Worm (Caenorhabditis elegans) whole organism, L4 larva: ENCODE results near the gene ZK262.20.
"Not testable (repeated sequence)": the region's sequence is repeated elsewhere in the genome, so short reads cannot be mapped to it uniquely, and the experiment has no call there.

ENCODE experiments used
- F26F4.8 ChIP-seq: fragments of 200-800 bp; sonication (Bioruptor generic); conservative IDR thresholded peaks from 2 replicates; pipeline ENCODE4 v1.3.6; 2022; ENCODE audit warnings: missing genetic modification characterization, missing compliant biosample characterization
- F37D6.2 ChIP-seq: sonication (generic microtip); optimal IDR thresholded peaks from 2 replicates; lab custom pipeline; 2016; ENCODE audit warnings: mild to moderate bottlenecking, missing genetic modification characterization, missing compliant biosample characterization
- T20F7.1 ChIP-seq: fragments of 200-800 bp; sonication (Bioruptor generic); optimal IDR thresholded peaks from 2 replicates; lab custom pipeline; 2018; ENCODE audit warnings: mild to moderate bottlenecking, missing genetic modification characterization, missing compliant biosample characterization
- ZK337.2 ChIP-seq: fragments of 200-800 bp; sonication (Bioruptor generic); IDR thresholded peaks from 2 replicates; pipeline ENCODE4 v1.3.6; 2022; ENCODE audit warnings: missing genetic modification reagents, missing genetic modification characterization, missing compliant biosample characterization
- aha-1 ChIP-seq: fragments of 150-350 bp; peaks from one replicate; lab custom pipeline; 2014; ENCODE audit warnings: missing biosample characterization, missing genetic modification characterization
- ama-1 ChIP-seq: fragments of 150-350 bp; optimal IDR thresholded peaks from 2 replicates; lab custom pipeline; 2014; ENCODE audit warnings: inconsistent platforms, mixed read lengths
- arid-1 ChIP-seq: fragments of 200-800 bp; sonication (Bioruptor generic); conservative IDR thresholded peaks from 2 replicates; pipeline ENCODE4 v1.3.6; 2022; ENCODE audit warnings: missing genetic modification reagents, missing genetic modification characterization, missing compliant biosample characterization
- attf-4 ChIP-seq: sonication (generic microtip); optimal IDR thresholded peaks from 3 replicates; lab custom pipeline; 2017; ENCODE audit warnings: missing biosample characterization, missing genetic modification characterization
- ceh-28 ChIP-seq: fragments of 150-350 bp; optimal IDR thresholded peaks from 2 replicates; lab custom pipeline; 2014; ENCODE audit warnings: missing biosample characterization, missing genetic modification reagents, missing genetic modification characterization
- ceh-32 ChIP-seq: sonication (generic microtip); optimal IDR thresholded peaks from 2 replicates; lab custom pipeline; 2016; ENCODE audit warnings: mild to moderate bottlenecking, missing genetic modification characterization, missing compliant biosample characterization; ENCODE audit not compliant: poor library complexity
- ceh-44 ChIP-seq: fragments of 200-800 bp; sonication (Bioruptor generic); IDR thresholded peaks from 2 replicates; pipeline ENCODE4 v1.3.6; 2022; ENCODE audit warnings: missing genetic modification reagents, missing genetic modification characterization, missing compliant biosample characterization
- daf-12 ChIP-seq: fragments of 150-350 bp; optimal IDR thresholded peaks from 2 replicates; lab custom pipeline; 2014; ENCODE audit warnings: missing biosample characterization, missing genetic modification reagents, missing genetic modification characterization
- daf-19 ChIP-seq: fragments of 200-800 bp; sonication (Bioruptor generic); conservative IDR thresholded peaks from 2 replicates; pipeline ENCODE4 v1.3.6; 2022; ENCODE audit warnings: missing genetic modification characterization, missing compliant biosample characterization
- dmd-6 ChIP-seq: fragments of 200-800 bp; sonication (Bioruptor generic); IDR thresholded peaks from 2 replicates; pipeline ENCODE4 v1.3.6; 2022; ENCODE audit warnings: missing genetic modification reagents, missing genetic modification characterization, missing compliant biosample characterization
- dmd-9 ChIP-seq: fragments of 200-800 bp; sonication (Bioruptor generic); IDR thresholded peaks from 2 replicates; pipeline ENCODE4 v1.3.6; 2022; ENCODE audit warnings: missing genetic modification reagents, missing genetic modification characterization, missing compliant biosample characterization
- egl-27 ChIP-seq: sonication (generic microtip); optimal IDR thresholded peaks from 3 replicates; lab custom pipeline; 2017; ENCODE audit warnings: missing biosample characterization, missing genetic modification reagents, missing genetic modification characterization
- hmg-1.1 ChIP-seq: fragments of 200-800 bp; sonication (Bioruptor generic); IDR thresholded peaks from 2 replicates; pipeline ENCODE4 v1.3.6; 2022; ENCODE audit warnings: missing genetic modification reagents, missing genetic modification characterization, missing compliant biosample characterization
- jun-1 ChIP-seq: fragments of 150-350 bp; optimal IDR thresholded peaks from 2 replicates; lab custom pipeline; 2014; ENCODE audit warnings: missing biosample characterization, missing genetic modification reagents, missing genetic modification characterization
- lim-7 ChIP-seq: fragments of 200-800 bp; sonication (Bioruptor generic); IDR thresholded peaks from 2 replicates; pipeline ENCODE4 v1.3.6; 2022; ENCODE audit warnings: missing genetic modification characterization, missing compliant biosample characterization
- lin-1 ChIP-seq: fragments of 200-800 bp; sonication (Bioruptor generic); IDR thresholded peaks from 2 replicates; pipeline ENCODE4 v1.3.6; 2022; ENCODE audit warnings: missing genetic modification reagents, missing genetic modification characterization, missing compliant biosample characterization
- lir-3 ChIP-seq: sonication (generic microtip); optimal IDR thresholded peaks from 2 replicates; lab custom pipeline; 2016; ENCODE audit warnings: mild to moderate bottlenecking, missing genetic modification characterization, missing compliant biosample characterization
- lsy-2 ChIP-seq, 2 experiments: fragments of 150-350 bp in 1 of 2; sonication (generic microtip) in 1 of 2; optimal IDR thresholded peaks; 2 replicates each; lab custom pipeline; 2014 to 2017; ENCODE audit warnings: missing biosample characterization in 2 of 2, missing genetic modification characterization in 2 of 2
- madf-5 ChIP-seq, 2 experiments: fragments of 200-800 bp; sonication (Bioruptor generic); IDR thresholded peaks; 2 replicates each; pipeline ENCODE4 v1.3.6; 2022; ENCODE audit warnings: missing compliant biosample characterization in 2 of 2, missing genetic modification characterization in 2 of 2
- mdt-29 ChIP-seq: fragments of 200-800 bp; sonication (Bioruptor generic); IDR thresholded peaks from 2 replicates; pipeline ENCODE4 v1.3.6; 2022; ENCODE audit warnings: missing genetic modification reagents, missing genetic modification characterization, missing compliant biosample characterization
- mxl-2 ChIP-seq: fragments of 200-800 bp; sonication (Bioruptor generic); conservative IDR thresholded peaks from 2 replicates; pipeline ENCODE4 v1.3.6; 2022; ENCODE audit warnings: missing genetic modification reagents, missing genetic modification characterization, missing compliant biosample characterization
- nhr-10 ChIP-seq: fragments of 150-350 bp; optimal IDR thresholded peaks from 2 replicates; lab custom pipeline; 2014; ENCODE audit warnings: missing biosample characterization, missing genetic modification characterization
- nhr-102 ChIP-seq: sonication (generic microtip); optimal IDR thresholded peaks from 2 replicates; lab custom pipeline; 2016; ENCODE audit warnings: mild to moderate bottlenecking, missing genetic modification characterization, moderate library complexity, missing compliant biosample characterization
- nhr-111 ChIP-seq: fragments of 200-800 bp; sonication (Bioruptor generic); optimal IDR thresholded peaks from 2 replicates; lab custom pipeline; 2018; ENCODE audit warnings: mild to moderate bottlenecking, missing genetic modification characterization, missing compliant biosample characterization
- nhr-41 ChIP-seq: fragments of 200-800 bp; sonication (Bioruptor generic); IDR thresholded peaks from 2 replicates; pipeline ENCODE4 v1.3.6; 2022; ENCODE audit warnings: missing genetic modification reagents, missing genetic modification characterization, missing compliant biosample characterization
- nhr-42 ChIP-seq: fragments of 200-800 bp; sonication (Bioruptor generic); IDR thresholded peaks from 2 replicates; pipeline ENCODE4 v1.3.6; 2022; ENCODE audit warnings: missing genetic modification characterization, missing compliant biosample characterization
- nhr-48 ChIP-seq: sonication (generic microtip); optimal IDR thresholded peaks from 2 replicates; lab custom pipeline; 2016; ENCODE audit warnings: mild to moderate bottlenecking, missing genetic modification characterization, missing compliant biosample characterization
- pha-4 ChIP-seq, 2 experiments: fragments of 150-350 bp in 1 of 2; fragments of 200-800 bp in 1 of 2; sonication (Bioruptor generic) in 1 of 2; IDR thresholded peaks in 1 of 2; optimal IDR thresholded peaks in 1 of 2; 2 replicates each; pipeline versions ENCODE4 v1.3.6 to Lab custom; 2014 to 2022; ENCODE audit warnings: missing genetic modification characterization in 2 of 2, missing genetic modification reagents in 2 of 2, missing biosample characterization in 1 of 2, missing compliant biosample characterization in 1 of 2
- skn-1 ChIP-seq: fragments of 150-350 bp; optimal IDR thresholded peaks from 2 replicates; lab custom pipeline; 2014; ENCODE audit warnings: missing biosample characterization, missing genetic modification characterization
- snpc-1.2 ChIP-seq: fragments of 200-800 bp; sonication (Bioruptor generic); IDR thresholded peaks from 2 replicates; pipeline ENCODE4 v1.3.6; 2022; ENCODE audit warnings: missing genetic modification reagents, missing genetic modification characterization, missing compliant biosample characterization
- spr-1 ChIP-seq: sonication (generic microtip); optimal IDR thresholded peaks from 2 replicates; lab custom pipeline; 2016; ENCODE audit warnings: mild to moderate bottlenecking, missing genetic modification characterization, missing compliant biosample characterization
- tag-97 ChIP-seq: fragments of 200-800 bp; sonication (Bioruptor generic); IDR thresholded peaks from 2 replicates; pipeline ENCODE4 v1.3.6; 2022; ENCODE audit warnings: missing genetic modification characterization, missing compliant biosample characterization
- vab-7 ChIP-seq: fragments of 200-800 bp; sonication (Bioruptor generic); IDR thresholded peaks from 2 replicates; pipeline ENCODE4 v1.3.6; 2022; ENCODE audit warnings: missing genetic modification reagents, missing genetic modification characterization, missing compliant biosample characterization
- zfp-2 ChIP-seq: sonication (generic microtip); optimal IDR thresholded peaks from 2 replicates; lab custom pipeline; 2016; ENCODE audit warnings: mild to moderate bottlenecking, missing genetic modification characterization, missing compliant biosample characterization
- zfp-3 ChIP-seq: fragments of 200-800 bp; sonication (Bioruptor generic); conservative IDR thresholded peaks from 2 replicates; pipeline ENCODE4 v1.3.6; 2022; ENCODE audit warnings: missing genetic modification reagents, missing genetic modification characterization, missing compliant biosample characterization
- zip-2 ChIP-seq: fragments of 150-350 bp; optimal IDR thresholded peaks from 2 replicates; lab custom pipeline; 2014; ENCODE audit warnings: missing biosample characterization, missing genetic modification characterization
- ztf-7 ChIP-seq: fragments of 150-350 bp; optimal IDR thresholded peaks from 2 replicates; lab custom pipeline; 2014; ENCODE audit warnings: missing biosample characterization, missing genetic modification characterization

ZK262.20 gene

DNA sequence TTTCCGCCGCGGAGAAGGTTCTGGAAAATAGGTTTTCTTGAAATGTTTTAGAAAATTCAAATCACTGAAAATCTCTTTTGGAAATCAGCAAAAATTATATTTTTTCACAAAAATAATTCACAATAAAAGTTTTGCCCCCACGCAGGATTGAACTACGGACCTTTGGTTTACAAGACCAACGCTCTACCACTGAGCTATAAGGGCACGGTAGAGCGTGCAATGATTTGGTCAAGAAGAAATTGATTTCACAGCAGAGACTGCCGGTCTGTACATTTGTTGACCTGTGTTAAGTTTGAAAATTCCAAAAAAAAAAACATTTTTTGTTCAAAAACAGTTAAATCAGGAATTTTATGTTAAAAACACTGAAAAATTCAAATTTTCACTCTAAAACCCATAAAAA, 22.5 kb downstream of the ZK262.20 start (continued):
- no peak for TF ChIP-seq zfp-2
- no peak for TF ChIP-seq egl-27
- no peak for TF ChIP-seq ceh-32 (tag; lab: Kevin White, UChicago)
- no peak for TF ChIP-seq dmd-9 (GFP tag; lab: Robert Waterston, UW)
- TF ChIP-seq daf-12 (tag; lab: Kevin White, UChicago): no peak
- peak in 1 of 2 experiments; percentile 57; a peak in 1 of 4 replicates for TF ChIP-seq madf-5 (GFP tag; IDR thresholded peaks at IDR 0.05; lab: Robert Waterston, UW)
- TF ChIP-seq ceh-44 (GFP tag; lab: Robert Waterston, UW): no peak
- peak; percentile 36; the same call in 1 of the 2 replicates for TF ChIP-seq dmd-6
- TF ChIP-seq nhr-42 (GFP tag; lab: Robert Waterston, UW): no peak
- TF ChIP-seq skn-1 (tag; lab: Kevin White, UChicago): no peak
- TF ChIP-seq lin-1: 0 out of 2 replicates have a peak, but pooled peaks have one; percentile 50
- no peak for TF ChIP-seq mdt-29 (GFP tag; lab: Robert Waterston, UW)
- TF ChIP-seq lir-3 (tag; lab: Kevin White, UChicago): no peak
- TF ChIP-seq spr-1 (tag; lab: Kevin White, UChicago): no peak
- TF ChIP-seq snpc-1.2 (GFP tag; lab: Robert Waterston, UW): peak; percentile 70
- TF ChIP-seq vab-7 (GFP tag; lab: Robert Waterston, UW): peak; percentile 65; the same call in 1 of the 2 replicates
- TF ChIP-seq, all 104 proteins: peak for 18

DNA sequence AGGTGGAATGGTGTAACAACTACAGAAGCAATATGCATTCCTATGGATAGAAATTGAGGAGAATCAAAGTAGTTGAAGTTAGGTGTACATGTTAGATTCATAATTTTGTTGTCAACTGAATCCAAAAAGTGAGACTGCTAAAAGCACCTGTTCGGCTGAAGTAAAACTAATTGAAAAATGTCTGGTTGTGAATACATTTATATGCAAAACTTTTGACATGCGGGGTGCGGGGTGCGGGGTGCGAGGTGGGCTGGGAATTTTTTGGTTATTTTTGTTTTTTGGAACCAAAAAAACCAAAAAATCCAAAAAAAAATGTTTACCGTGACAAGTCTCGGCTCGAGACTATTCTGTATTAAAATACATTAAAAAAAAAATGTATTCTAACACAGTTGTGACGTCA, 24.7 kb downstream of the ZK262.20 start, which contains the start of gene srh-207:
Gene srh-207 (minus strand): TSS at position 101 of the 400 bp plus-strand sequence.
- TF ChIP-seq zfp-3 (GFP tag; lab: Robert Waterston, UW): no peak
- no peak for TF ChIP-seq nhr-10
- TF ChIP-seq ama-1: no peak
- no peak for TF ChIP-seq ZK337.2 (GFP tag; lab: Robert Waterston, UW)
- TF ChIP-seq attf-4 (tag; lab: Kevin White, UChicago): no peak

DNA sequence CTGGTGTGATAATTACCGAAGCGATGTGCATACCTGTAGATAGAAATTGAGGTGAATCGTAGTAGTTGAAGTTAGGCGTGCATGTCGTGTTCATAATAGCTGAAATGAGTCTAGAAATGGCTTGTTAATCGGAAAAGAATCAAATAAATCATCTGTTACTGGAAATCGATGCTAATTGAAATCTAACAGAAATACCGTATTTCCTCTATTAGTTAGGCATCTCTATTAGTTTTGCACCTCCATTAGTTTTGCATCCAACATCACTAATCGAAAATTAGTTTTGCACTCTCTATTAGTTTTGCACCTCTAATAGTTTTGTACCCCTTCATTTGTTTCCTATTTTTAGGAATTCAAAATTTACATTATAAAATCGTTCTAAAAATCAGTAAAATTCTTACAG, 30.1 kb downstream of the ZK262.20 start, which contains the start of gene srh-209:
Gene srh-209 (minus strand): TSS at position 101 of the 400 bp plus-strand sequence.
- not testable (repeated sequence) for TF ChIP-seq nhr-41; pha-4 (GFP tag; IDR thresholded peaks at IDR 0.05; lab: Robert Waterston, UW); pha-4 (tag; optimal IDR thresholded peaks at IDR 0.05; lab: Kevin White, UChicago); snpc-1.2 (GFP tag; lab: Robert Waterston, UW)
- TF ChIP-seq, all 104 proteins: peak for 0; not testable (repeated sequence) for 104

DNA sequence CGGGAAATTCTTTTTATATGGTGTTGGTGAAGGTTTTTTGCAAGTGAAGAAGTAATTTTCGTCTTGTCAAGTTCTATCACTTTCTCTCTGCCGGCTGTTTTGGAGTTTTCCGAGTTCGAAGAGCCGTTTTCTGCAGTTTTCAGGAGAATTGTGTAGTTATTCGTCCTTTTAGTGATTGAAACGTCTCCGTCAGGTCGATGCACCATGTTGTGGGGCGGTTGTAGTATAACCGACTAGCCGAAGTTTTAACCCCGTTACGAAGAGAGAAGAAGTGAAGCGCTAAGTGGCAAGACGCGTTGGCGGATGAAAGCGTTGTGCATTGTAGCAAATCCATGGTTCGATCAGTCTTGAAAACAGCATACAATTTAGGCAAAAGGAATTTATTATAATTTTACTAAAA, 32.1 kb downstream of the ZK262.20 start:
- TF ChIP-seq aha-1 (tag; lab: Kevin White, UChicago): peak; percentile 4
- no peak for TF ChIP-seq tag-97 (GFP tag; lab: Robert Waterston, UW)

DNA sequence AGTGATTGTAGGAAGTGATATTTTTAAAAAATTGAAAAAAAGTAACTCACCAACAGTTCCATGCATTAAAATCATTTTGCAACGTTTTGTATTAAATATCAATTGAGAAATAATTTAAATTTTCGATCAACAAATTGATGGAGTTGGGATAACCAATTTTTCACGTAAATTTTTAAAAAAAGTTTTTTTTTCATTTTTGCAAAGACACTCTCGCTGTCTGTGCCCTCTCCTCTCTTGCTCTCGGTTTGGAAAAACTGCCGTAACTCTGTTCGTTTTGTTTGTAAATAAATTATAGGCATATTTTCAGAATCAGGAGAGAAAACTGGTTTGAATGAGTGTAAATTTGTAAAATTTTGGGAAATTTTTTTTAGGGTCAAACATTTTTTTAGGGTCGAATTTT, 37.0 kb downstream of the ZK262.20 start, which contains the start of gene Y51A2B.16:
Gene Y51A2B.16 (minus strand): TSS at position 101 of the 400 bp plus-strand sequence.
- TF ChIP-seq nhr-102 (tag; lab: Kevin White, UChicago) (no peak), T20F7.1 (GFP tag; lab: Kevin White, UChicago) (no peak), dmd-9 (GFP tag; lab: Robert Waterston, UW) (no peak), hmg-1.1 (GFP tag; lab: Robert Waterston, UW) (no peak), nhr-111 (GFP tag; lab: Kevin White, UChicago) (no peak), jun-1 (tag; lab: Kevin White, UChicago) (no peak), F37D6.2 (tag; lab: Kevin White, UChicago) (no peak), zip-2 (tag; lab: Kevin White, UChicago) (no peak), arid-1 (no peak), tag-97 (GFP tag; lab: Robert Waterston, UW) (no peak), ceh-28 (tag; lab: Kevin White, UChicago) (no peak), lsy-2 (tag; optimal IDR thresholded peaks at IDR 0.05; lab: Kevin White, UChicago) (no peak), F26F4.8 (GFP tag; lab: Robert Waterston, UW) (no peak), daf-19 (no peak), lim-7 (GFP tag; lab: Robert Waterston, UW) (no peak), ztf-7 (tag; lab: Kevin White, UChicago) (no peak), mxl-2 (no peak), aha-1 (tag; lab: Kevin White, UChicago) (no peak), nhr-48 (tag; lab: Kevin White, UChicago) (no peak), ama-1 (no peak)
